Worm (Caenorhabditis elegans): ENCODE measurements around the gene ipla-1.

DNA sequence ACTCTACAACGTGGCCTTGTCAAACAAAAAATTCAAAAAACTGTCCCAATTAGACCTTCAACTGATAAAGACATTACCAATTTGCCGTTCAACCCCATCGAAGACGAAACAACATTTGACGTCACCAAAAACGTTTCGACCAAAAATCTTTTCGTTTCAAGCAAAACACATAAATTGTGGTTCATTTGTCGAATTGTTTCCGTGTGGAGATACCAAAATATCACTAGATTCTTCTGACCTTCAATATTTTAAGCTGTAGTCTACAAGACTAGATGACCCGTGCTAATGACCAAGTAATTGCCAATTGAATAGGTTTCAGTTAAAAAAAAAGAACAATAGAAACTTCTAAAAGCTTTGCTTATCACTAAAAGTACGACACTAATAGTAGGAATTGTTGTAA is 52.7 kb downstream of the ipla-1 start:
- TF ChIP-seq tra-4 (tag; optimal IDR thresholded peaks at IDR 0.05) (no peak), ceh-13 (GFP tag; optimal IDR thresholded peaks at IDR 0.05) (no peak), hnd-1 (tag; optimal IDR thresholded peaks at IDR 0.05) (no peak), F13C5.2 (tag; optimal IDR thresholded peaks at IDR 0.05) (no peak), ama-1 (optimal IDR thresholded peaks at IDR 0.05) (no peak), pes-1 (GFP tag; IDR thresholded peaks at IDR 0.05) (no peak)
